Worm (Caenorhabditis elegans) whole organism, L1 larva: ENCODE data around the gene Y46G5A.28.

Source experiments
- alr-1 ChIP-seq: fragments of 200-800 bp; sonication (Bioruptor generic); optimal IDR thresholded peaks from 2 replicates; lab custom pipeline; 2018; ENCODE audit warnings: borderline replicate concordance, mild to moderate bottlenecking, missing genetic modification characterization, missing compliant biosample characterization
- egl-27 ChIP-seq, 2 experiments: fragments of 150-350 bp in 1 of 2; sonication (generic microtip); optimal IDR thresholded peaks; 3 replicates each; lab custom pipeline; 2017 to 2018; ENCODE audit warnings: missing biosample characterization in 2 of 2, missing genetic modification characterization in 2 of 2, missing genetic modification reagents in 2 of 2
- ets-5 ChIP-seq: fragments of 200-800 bp; sonication (Bioruptor generic); IDR thresholded peaks from 2 replicates; pipeline ENCODE4 v1.3.6; 2022; ENCODE audit warnings: missing genetic modification characterization, missing compliant biosample characterization

- TF ChIP-seq egl-27 (tag; optimal IDR thresholded peaks at IDR 0.05; lab: Kevin White, UChicago) (no peak), ets-5 (GFP tag; lab: Robert Waterston, UW) (no peak), alr-1 (no peak)
Observed at ce11 chrII:12865604-12866003, 15.4 kb downstream of the Y46G5A.28 start, which contains the start of gene snf-5.
